Worm (Caenorhabditis elegans) whole organism, early embryonic: ENCODE data around the gene brap-2.

ENCODE experiments used
- F13C5.2 ChIP-seq: sonication (generic microtip); optimal IDR thresholded peaks from 2 replicates; lab custom pipeline; 2017; ENCODE audit warnings: mild to moderate bottlenecking, missing genetic modification characterization, inconsistent platforms, missing compliant biosample characterization
- ama-1 ChIP-seq: fragments of 150-350 bp; optimal IDR thresholded peaks from 2 replicates; lab custom pipeline; 2014
- tbx-11 ChIP-seq: fragments of 200-800 bp; sonication (Bioruptor generic); IDR thresholded peaks from 2 replicates; pipeline ENCODE4 v1.3.6; 2022; ENCODE audit warnings: missing genetic modification characterization, missing compliant biosample characterization

ce11 chrII:5425633-5426032 lies 32.6 kb upstream of the brap-2 start, which contains the start of gene F07F6.8:
- no peak for TF ChIP-seq F13C5.2 (tag; lab: Kevin White, UChicago)
- TF ChIP-seq tbx-11 (GFP tag; lab: Robert Waterston, UW), result no peak
- TF ChIP-seq ama-1 (lab: Kevin White, UChicago), result no peak
